Worm (Caenorhabditis elegans) whole organism, L1 larva: ENCODE data around the gene dpy-27.

Experiments
- C16A3.4 ChIP-seq: fragments of 150-350 bp; optimal IDR thresholded peaks from 2 replicates; lab custom pipeline; 2014; ENCODE audit warnings: missing biosample characterization, missing genetic modification characterization
- C34B4.2 ChIP-seq: sonication (generic microtip); optimal IDR thresholded peaks from 2 replicates; lab custom pipeline; 2017; ENCODE audit warnings: mild to moderate bottlenecking, missing genetic modification characterization, missing compliant biosample characterization
- F16B12.6 ChIP-seq: fragments of 150-350 bp; optimal IDR thresholded peaks from 2 replicates; lab custom pipeline; 2014; ENCODE audit warnings: missing biosample characterization, missing genetic modification characterization
- aha-1 ChIP-seq: fragments of 150-350 bp; optimal IDR thresholded peaks from 2 replicates; lab custom pipeline; 2014; ENCODE audit warnings: missing biosample characterization, missing genetic modification characterization
- blmp-1 ChIP-seq: fragments of 150-350 bp; optimal IDR thresholded peaks from 2 replicates; lab custom pipeline; 2014; ENCODE audit warnings: missing biosample characterization, missing genetic modification characterization
- ceh-63 ChIP-seq: fragments of 200-800 bp; sonication (Bioruptor generic); optimal IDR thresholded peaks from 2 replicates; lab custom pipeline; 2018; ENCODE audit warnings: mild to moderate bottlenecking, missing genetic modification characterization, missing compliant biosample characterization
- ces-1 ChIP-seq: fragments of 150-350 bp; optimal IDR thresholded peaks from 2 replicates; lab custom pipeline; 2014; ENCODE audit warnings: missing biosample characterization, missing genetic modification reagents, missing genetic modification characterization
- dpl-1 ChIP-seq, 3 experiments: fragments of 150-350 bp in 2 of 3; sonication (generic microtip) in 1 of 3; optimal IDR thresholded peaks; 2 replicates each; lab custom pipeline; 2014 to 2017; ENCODE audit warnings: missing biosample characterization in 3 of 3, missing genetic modification characterization in 3 of 3, missing genetic modification reagents in 3 of 3
- dsc-1 ChIP-seq: sonication (generic microtip); optimal IDR thresholded peaks from 2 replicates; lab custom pipeline; 2016; ENCODE audit warnings: mild to moderate bottlenecking, missing genetic modification characterization, missing compliant biosample characterization
- efl-1 ChIP-seq, 4 experiments: fragments of 150-350 bp; optimal IDR thresholded peaks in 3 of 4; peaks in 1 of 4; 1 replicate in 1 of 4; 2 replicates in 3 of 4; lab custom pipeline; 2014; ENCODE audit warnings: missing biosample characterization in 2 of 4, missing genetic modification characterization in 2 of 4, missing genetic modification reagents in 2 of 4
- efl-3 ChIP-seq: fragments of 200-800 bp; sonication (Bioruptor generic); optimal IDR thresholded peaks from 2 replicates; lab custom pipeline; 2018; ENCODE audit warnings: mild to moderate bottlenecking, missing genetic modification characterization, missing compliant biosample characterization
- egl-13 ChIP-seq: sonication (generic microtip); optimal IDR thresholded peaks from 2 replicates; lab custom pipeline; 2016; ENCODE audit warnings: missing genotype, missing genetic modification reagents, missing genetic modification characterization, missing compliant biosample characterization
- egl-27 ChIP-seq, 2 experiments: fragments of 150-350 bp in 1 of 2; sonication (generic microtip); optimal IDR thresholded peaks; 3 replicates each; lab custom pipeline; 2017 to 2018; ENCODE audit warnings: missing biosample characterization in 2 of 2, missing genetic modification characterization in 2 of 2, missing genetic modification reagents in 2 of 2
- elt-2 ChIP-seq: sonication (generic microtip); optimal IDR thresholded peaks from 2 replicates; lab custom pipeline; 2016; ENCODE audit warnings: missing genetic modification characterization, mild to moderate bottlenecking, inconsistent platforms, missing compliant biosample characterization, missing genetic modification reagents
- fkh-4 ChIP-seq: sonication (generic microtip); optimal IDR thresholded peaks from 2 replicates; lab custom pipeline; 2016; ENCODE audit warnings: missing compliant biosample characterization, missing genetic modification characterization, borderline replicate concordance
- fos-1 ChIP-seq: fragments of 150-350 bp; optimal IDR thresholded peaks from 2 replicates; lab custom pipeline; 2014; ENCODE audit warnings: missing biosample characterization, missing genetic modification characterization
- grh-1 ChIP-seq: fragments of 200-800 bp; sonication (Bioruptor generic); IDR thresholded peaks from 2 replicates; pipeline ENCODE4 v1.3.6; 2022; ENCODE audit warnings: missing genetic modification reagents, missing genetic modification characterization, missing compliant biosample characterization
- hlh-17 ChIP-seq: fragments of 200-800 bp; sonication (Bioruptor generic); optimal IDR thresholded peaks from 2 replicates; lab custom pipeline; 2018; ENCODE audit warnings: missing genetic modification characterization, mild to moderate bottlenecking, missing compliant biosample characterization, moderate library complexity, borderline replicate concordance
- hlh-4 ChIP-seq: sonication (generic microtip); optimal IDR thresholded peaks from 2 replicates; lab custom pipeline; 2016; ENCODE audit warnings: mild to moderate bottlenecking, missing genetic modification characterization, missing compliant biosample characterization
- hpl-2 ChIP-seq: fragments of 150-350 bp; optimal IDR thresholded peaks from 2 replicates; lab custom pipeline; 2014; ENCODE audit warnings: missing biosample characterization, missing genetic modification reagents, missing genetic modification characterization
- isw-1 ChIP-seq: fragments of 200-800 bp; sonication (Bioruptor generic); IDR thresholded peaks from 2 replicates; pipeline ENCODE4 v1.3.6; 2022; ENCODE audit warnings: missing genetic modification characterization, missing compliant biosample characterization
- jun-1 ChIP-seq: fragments of 150-350 bp; optimal IDR thresholded peaks from 2 replicates; lab custom pipeline; 2014; ENCODE audit warnings: missing biosample characterization, missing genetic modification reagents, missing genetic modification characterization
- lin-13 ChIP-seq: fragments of 150-350 bp; optimal IDR thresholded peaks from 2 replicates; lab custom pipeline; 2014; ENCODE audit warnings: missing biosample characterization, missing genetic modification reagents, missing genetic modification characterization
- lsy-2 ChIP-seq, 2 experiments: fragments of 150-350 bp; optimal IDR thresholded peaks; 2 replicates each; lab custom pipeline; 2014; ENCODE audit warnings: missing biosample characterization in 2 of 2, missing genetic modification characterization in 2 of 2
- mdl-1 ChIP-seq, 2 experiments: fragments of 150-350 bp; optimal IDR thresholded peaks; 2 replicates each; lab custom pipeline; 2014 to 2017; ENCODE audit warnings: missing biosample characterization in 2 of 2, missing genetic modification characterization in 2 of 2, inconsistent platforms in 1 of 2
- mef-2 ChIP-seq: fragments of 150-350 bp; optimal IDR thresholded peaks from 2 replicates; lab custom pipeline; 2014; ENCODE audit warnings: missing biosample characterization, missing genetic modification characterization
- mep-1 ChIP-seq: fragments of 150-350 bp; optimal IDR thresholded peaks from 2 replicates; lab custom pipeline; 2014; ENCODE audit warnings: missing biosample characterization, missing genetic modification characterization
- nhr-12 ChIP-seq: sonication (generic microtip); optimal IDR thresholded peaks from 2 replicates; lab custom pipeline; 2017; ENCODE audit warnings: missing biosample characterization, missing genetic modification characterization
- nhr-19 ChIP-seq: fragments of 200-800 bp; sonication (Bioruptor generic); conservative IDR thresholded peaks from 2 replicates; pipeline ENCODE4 v1.3.6; 2022; ENCODE audit warnings: missing genetic modification characterization, missing compliant biosample characterization
- nhr-20 ChIP-seq: sonication (generic microtip); optimal IDR thresholded peaks from 2 replicates; lab custom pipeline; 2016; ENCODE audit warnings: mild to moderate bottlenecking, missing genetic modification characterization, missing compliant biosample characterization
- nhr-28 ChIP-seq: fragments of 150-350 bp; optimal IDR thresholded peaks from 2 replicates; lab custom pipeline; 2014; ENCODE audit warnings: missing biosample characterization, missing genetic modification characterization
- nhr-71 ChIP-seq: sonication (generic microtip); optimal IDR thresholded peaks from 2 replicates; lab custom pipeline; 2016; ENCODE audit warnings: mild to moderate bottlenecking, missing genetic modification characterization, moderate library complexity, missing compliant biosample characterization
- nhr-76 ChIP-seq: sonication (generic microtip); optimal IDR thresholded peaks from 2 replicates; lab custom pipeline; 2017; ENCODE audit warnings: missing biosample characterization, missing genetic modification characterization
- nhr-77 ChIP-seq: fragments of 150-350 bp; optimal IDR thresholded peaks from 2 replicates; lab custom pipeline; 2014; ENCODE audit warnings: missing biosample characterization, missing genetic modification characterization
- nhr-85 ChIP-seq: sonication (generic microtip); peaks from one replicate; lab custom pipeline; 2016; ENCODE audit warnings: missing genetic modification characterization, inconsistent platforms, missing compliant biosample characterization
- nhr-90 ChIP-seq: sonication (generic microtip); optimal IDR thresholded peaks from 2 replicates; lab custom pipeline; 2016; ENCODE audit warnings: mild to moderate bottlenecking, missing genetic modification characterization, missing compliant biosample characterization; ENCODE audit not compliant: poor library complexity
- pag-3 ChIP-seq: sonication (generic microtip); optimal IDR thresholded peaks from 2 replicates; lab custom pipeline; 2017; ENCODE audit warnings: missing genetic modification characterization, mild to moderate bottlenecking, missing compliant biosample characterization, antibody characterized with exemption, borderline replicate concordance; ENCODE audit not compliant: insufficient read depth
- pax-3 ChIP-seq: fragments of 200-800 bp; sonication (Bioruptor generic); optimal IDR thresholded peaks from 2 replicates; lab custom pipeline; 2018; ENCODE audit warnings: mild to moderate bottlenecking, missing genetic modification characterization, moderate library complexity, missing compliant biosample characterization
- pqm-1 ChIP-seq: sonication (generic microtip); optimal IDR thresholded peaks from 3 replicates; lab custom pipeline; 2017; ENCODE audit warnings: missing biosample characterization, missing genetic modification characterization
- rnt-1 ChIP-seq: sonication (generic microtip); optimal IDR thresholded peaks from 2 replicates; lab custom pipeline; 2016; ENCODE audit warnings: mild to moderate bottlenecking, missing genetic modification characterization, moderate library complexity, missing compliant biosample characterization
- skn-1 ChIP-seq: fragments of 150-350 bp; optimal IDR thresholded peaks from 2 replicates; lab custom pipeline; 2014; ENCODE audit warnings: missing biosample characterization, missing genetic modification characterization
- snpc-4 ChIP-seq: fragments of 150-350 bp; optimal IDR thresholded peaks from 2 replicates; lab custom pipeline; 2014; ENCODE audit warnings: missing biosample characterization, missing genetic modification characterization
- sox-4 ChIP-seq: sonication (generic microtip); optimal IDR thresholded peaks from 2 replicates; lab custom pipeline; 2016; ENCODE audit warnings: missing genetic modification characterization, missing compliant biosample characterization
- tbx-2 ChIP-seq: sonication (generic microtip); optimal IDR thresholded peaks from 2 replicates; lab custom pipeline; 2016; ENCODE audit warnings: missing genetic modification characterization, missing compliant biosample characterization
- unc-130 ChIP-seq: fragments of 150-350 bp; optimal IDR thresholded peaks from 2 replicates; lab custom pipeline; 2017; ENCODE audit warnings: missing biosample characterization, missing genetic modification characterization, inconsistent platforms
- unc-62 ChIP-seq: fragments of 150-350 bp; optimal IDR thresholded peaks from 2 replicates; lab custom pipeline; 2014; ENCODE audit warnings: missing biosample characterization, missing genetic modification reagents, missing genetic modification characterization
- unc-86 ChIP-seq: sonication (generic microtip); optimal IDR thresholded peaks from 2 replicates; lab custom pipeline; 2016; ENCODE audit warnings: missing genetic modification characterization, missing compliant biosample characterization
- vab-15 ChIP-seq: sonication (generic microtip); optimal IDR thresholded peaks from 2 replicates; lab custom pipeline; 2017; ENCODE audit warnings: missing genotype, mild to moderate bottlenecking, missing genetic modification characterization, missing compliant biosample characterization
- zag-1 ChIP-seq: fragments of 150-350 bp; optimal IDR thresholded peaks from 2 replicates; lab custom pipeline; 2014; ENCODE audit warnings: missing biosample characterization, missing genetic modification characterization
- zip-4 ChIP-seq: fragments of 200-800 bp; sonication (Bioruptor generic); optimal IDR thresholded peaks from 2 replicates; lab custom pipeline; 2018; ENCODE audit warnings: mild to moderate bottlenecking, missing genetic modification characterization, moderate library complexity, missing compliant biosample characterization
- ztf-11 ChIP-seq, 2 experiments: sonication (generic microtip); optimal IDR thresholded peaks; 2 replicates each; lab custom pipeline; 2016 to 2017; ENCODE audit warnings: missing genetic modification characterization in 2 of 2, missing biosample characterization in 1 of 2, missing compliant biosample characterization in 1 of 2

Gene dpy-27

DNA sequence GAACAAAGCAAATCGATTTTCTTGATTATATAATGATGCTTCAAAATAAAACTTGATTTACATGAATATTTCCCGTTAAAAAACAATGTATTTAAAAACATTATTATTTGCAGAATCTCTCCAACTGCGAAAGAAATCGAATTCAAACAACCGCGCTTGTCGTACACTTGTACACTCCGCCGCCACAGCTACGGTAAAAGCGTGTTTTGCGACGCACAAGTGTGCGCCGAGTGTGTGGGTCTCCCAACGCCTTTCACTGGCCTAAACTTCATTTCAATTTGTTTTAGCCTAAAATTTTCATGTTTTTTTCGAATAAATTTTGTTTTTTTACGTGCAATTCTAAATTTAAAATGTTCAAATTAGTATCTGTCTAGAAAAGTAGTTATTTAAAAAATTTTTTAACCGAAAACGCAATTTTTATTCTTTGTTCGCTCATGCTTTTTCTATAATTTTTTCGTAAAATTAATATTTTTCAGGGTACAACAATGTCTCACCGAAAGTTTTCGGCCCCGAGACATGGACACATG lies 48.0 kb upstream of the dpy-27 start, which contains the start of gene rpl-3 (continued):
- TF ChIP-seq egl-27 (tag; optimal IDR thresholded peaks at IDR 0.05; lab: Kevin White, UChicago) (peak; percentile 95 to 96), dsc-1 (tag; lab: Kevin White, UChicago) (peak; percentile 100), pqm-1 (tag; lab: Kevin White, UChicago) (peak; percentile 92), nhr-19 (peak; percentile 100), nhr-77 (peak; percentile 100), zag-1 (peak; percentile 99), vab-15 (tag; lab: Kevin White, UChicago) (peak; percentile 99), efl-1 (optimal IDR thresholded peaks at IDR 0.05; lab: Kevin White, UChicago) (peak; percentile 100), efl-1 (GFP tag; optimal IDR thresholded peaks at IDR 0.05 in 1 of 2; lab: Kevin White, UChicago) (peak; percentile 100), elt-2 (peak; percentile 99), C16A3.4 (tag; lab: Kevin White, UChicago) (peak; percentile 100), pag-3 (peak; percentile 64), fkh-4 (tag; lab: Kevin White, UChicago) (peak; percentile 97), mdl-1 (tag; optimal IDR thresholded peaks at IDR 0.05; lab: Kevin White, UChicago) (peak; percentile 70 to 99), nhr-71 (tag; lab: Kevin White, UChicago) (peak; percentile 100), pax-3 (tag; lab: Kevin White, UChicago) (peak; percentile 100), nhr-85 (tag; lab: Kevin White, UChicago) (peak; percentile 100), F16B12.6 (tag; lab: Kevin White, UChicago) (peak; percentile 88), nhr-76 (tag; lab: Kevin White, UChicago) (peak; percentile 98), aha-1 (peak; percentile 99), snpc-4 (tag; lab: Kevin White, UChicago) (peak; percentile 95), unc-86 (tag; lab: Kevin White, UChicago) (peak; percentile 100), jun-1 (tag; lab: Kevin White, UChicago) (peak; percentile 100), mep-1 (peak; percentile 100), nhr-28 (peak; percentile 74), ceh-63 (GFP tag; lab: Kevin White, UChicago) (peak; percentile 100), sox-4 (tag; lab: Kevin White, UChicago) (peak; percentile 100), unc-62 (GFP tag; lab: Kevin White, UChicago) (peak; percentile 98), nhr-90 (tag; lab: Kevin White, UChicago) (peak; percentile 100), isw-1 (GFP tag; lab: Robert Waterston, UW) (peak; percentile 100), ces-1 (peak; percentile 99), efl-3 (GFP tag; lab: Kevin White, UChicago) (peak; percentile 100), nhr-12 (tag; lab: Kevin White, UChicago) (peak; percentile 89), fos-1 (tag; lab: Kevin White, UChicago) (peak; percentile 99), mef-2 (tag; lab: Kevin White, UChicago) (peak; percentile 98), rnt-1 (tag; lab: Kevin White, UChicago) (peak; percentile 100), unc-130 (tag; lab: Kevin White, UChicago) (peak; percentile 100), dpl-1 (GFP tag; optimal IDR thresholded peaks at IDR 0.05; lab: Kevin White, UChicago) (peak; percentile 100), nhr-20 (tag; lab: Kevin White, UChicago) (peak; percentile 100), hlh-4 (tag; lab: Kevin White, UChicago) (peak; percentile 66), ztf-11 (tag; optimal IDR thresholded peaks at IDR 0.05; lab: Kevin White, UChicago) (peak; percentile 99 to 100), hpl-2 (GFP tag; lab: Kevin White, UChicago) (peak; percentile 98), lin-13 (peak; percentile 100), egl-13 (tag; lab: Kevin White, UChicago) (peak; percentile 100), tbx-2 (tag; lab: Kevin White, UChicago) (peak; percentile 100), hlh-17 (GFP tag; lab: Kevin White, UChicago) (peak; percentile 97), skn-1 (peak; percentile 99), lsy-2 (tag; optimal IDR thresholded peaks at IDR 0.05; lab: Kevin White, UChicago) (peak; percentile 100), grh-1 (peak; percentile 100), blmp-1 (tag; lab: Kevin White, UChicago) (peak; percentile 98), zip-4 (GFP tag; lab: Kevin White, UChicago) (peak; percentile 99), C34B4.2 (tag; lab: Kevin White, UChicago) (peak; percentile 99)
